Fruit fly (Drosophila melanogaster): ENCODE measurements around the gene Ror.

The Ror gene

dm6 chr2L:10249655-10250202 lies 1.9 kb upstream of the Ror start:
- TF ChIP-seq EcR (GFP tag; optimal IDR thresholded peaks at IDR 0.05) (no peak), usp (GFP tag; optimal IDR thresholded peaks at IDR 0.05) (no peak), Dll (optimal IDR thresholded peaks at IDR 0.05) (no peak)

dm6 chr2L:10250441-10250847 lies 1.2 kb upstream of the Ror start, which contains the start of the genes bsk and CG31717:
Gene bsk (minus strand): TSS chr2L:10250501.
Gene CG31717 (plus strand): TSS chr2L:10250737.
- no peak for TF ChIP-seq usp (GFP tag; optimal IDR thresholded peaks at IDR 0.05)

- TF ChIP-seq EcR (GFP tag; optimal IDR thresholded peaks at IDR 0.05) (no peak), CG8478 (optimal IDR thresholded peaks at IDR 0.05) (no peak), psq (optimal IDR thresholded peaks at IDR 0.05) (no peak), pan (optimal IDR thresholded peaks at IDR 0.05) (no peak)
These were observed 4.1 kb downstream of the Ror start, which contains the start of gene CG5676 for dm6 chr2L:10255725-10256158. Gene CG5676 (minus strand): TSS chr2L:10255891.

- TF ChIP-seq psq (optimal IDR thresholded peaks at IDR 0.05) (no peak), Dll (optimal IDR thresholded peaks at IDR 0.05) (no peak), EcR (GFP tag; optimal IDR thresholded peaks at IDR 0.05) (no peak), pan (optimal IDR thresholded peaks at IDR 0.05) (no peak), usp (GFP tag; optimal IDR thresholded peaks at IDR 0.05) (no peak), CG8478 (optimal IDR thresholded peaks at IDR 0.05) (no peak)
These were observed 8.5 kb downstream of the Ror start for dm6 chr2L:10259960-10260749.

dm6 chr2L:10260750-10261493 lies 9.3 kb downstream of the Ror start, which contains the start of gene Pten:
Gene Pten (minus strand): TSS chr2L:10261049.
- TF ChIP-seq pan (optimal IDR thresholded peaks at IDR 0.05) (no peak), CG8478 (optimal IDR thresholded peaks at IDR 0.05) (no peak), Dll (optimal IDR thresholded peaks at IDR 0.05) (no peak), usp (GFP tag; optimal IDR thresholded peaks at IDR 0.05) (no peak)

- TF ChIP-seq CG8478 (optimal IDR thresholded peaks at IDR 0.05) (no peak), usp (GFP tag; optimal IDR thresholded peaks at IDR 0.05) (no peak), pan (optimal IDR thresholded peaks at IDR 0.05) (no peak), EcR (GFP tag; optimal IDR thresholded peaks at IDR 0.05) (no peak), Dll (optimal IDR thresholded peaks at IDR 0.05) (no peak), psq (optimal IDR thresholded peaks at IDR 0.05) (no peak)
These were observed 10.1 kb downstream of the Ror start for dm6 chr2L:10261774-10262173.

- no peak for TF ChIP-seq CG8478 (optimal IDR thresholded peaks at IDR 0.05)
- TF ChIP-seq EcR (GFP tag; optimal IDR thresholded peaks at IDR 0.05), result no peak
These were observed 11.7 kb downstream of the Ror start, which contains the start of gene Rsf1 for dm6 chr2L:10263343-10263744. Gene Rsf1 (minus strand): TSS chr2L:10263554.

- TF ChIP-seq usp (GFP tag; optimal IDR thresholded peaks at IDR 0.05) (no peak), Dll (optimal IDR thresholded peaks at IDR 0.05) (no peak), EcR (GFP tag; optimal IDR thresholded peaks at IDR 0.05) (no peak)
These were observed 12.4 kb downstream of the Ror start, which contains the start of gene REPTOR-BP for dm6 chr2L:10263830-10264634. Gene REPTOR-BP (plus strand): TSS chr2L:10264125.

- TF ChIP-seq CG8478 (optimal IDR thresholded peaks at IDR 0.05) (no peak), pan (optimal IDR thresholded peaks at IDR 0.05) (no peak), EcR (GFP tag; optimal IDR thresholded peaks at IDR 0.05) (no peak), psq (optimal IDR thresholded peaks at IDR 0.05) (no peak), Dll (optimal IDR thresholded peaks at IDR 0.05) (no peak), usp (GFP tag; optimal IDR thresholded peaks at IDR 0.05) (no peak)
These were observed 13.5 kb downstream of the Ror start, which contains the start of gene Mob3 for dm6 chr2L:10265129-10265528. Gene Mob3 (plus strand): TSS chr2L:10265336.

dm6 chr2L:10266511-10266910 lies 14.9 kb downstream of the Ror start, which contains the start of gene CG4953:
Gene CG4953 (plus strand): TSS chr2L:10266703.
- TF ChIP-seq CG8478 (optimal IDR thresholded peaks at IDR 0.05) (no peak), EcR (GFP tag; optimal IDR thresholded peaks at IDR 0.05) (no peak), Dll (optimal IDR thresholded peaks at IDR 0.05) (no peak), usp (GFP tag; optimal IDR thresholded peaks at IDR 0.05) (no peak), pan (optimal IDR thresholded peaks at IDR 0.05) (no peak), psq (optimal IDR thresholded peaks at IDR 0.05) (no peak)

- no peak for TF ChIP-seq psq (optimal IDR thresholded peaks at IDR 0.05)
- TF ChIP-seq EcR (GFP tag; optimal IDR thresholded peaks at IDR 0.05), result no peak
- TF ChIP-seq Dll (optimal IDR thresholded peaks at IDR 0.05), result no peak
- TF ChIP-seq pan (optimal IDR thresholded peaks at IDR 0.05), result no peak
- TF ChIP-seq usp (GFP tag; optimal IDR thresholded peaks at IDR 0.05), result no peak
- TF ChIP-seq CG8478 (optimal IDR thresholded peaks at IDR 0.05), result no peak
These were observed 17.0 kb downstream of the Ror start, which contains the start of gene CG4957 for dm6 chr2L:10268688-10269087. Gene CG4957 (plus strand): TSS chr2L:10268872.

Measured in whole organism.